Fruit fly (Drosophila melanogaster) whole organism, adult: ENCODE results near the gene cv.
A peak's percentile ranks its signal among the peaks of the same experiment; 100 is the strongest.

ENCODE experiments used
- CG11617 ChIP-seq: fragments of 200-800 bp; sonication (Bioruptor generic); optimal IDR thresholded peaks from 2 replicates; lab custom pipeline; 2017; ENCODE audit warnings: mild to moderate bottlenecking, missing biosample characterization, missing genetic modification reagents, missing genetic modification characterization
- CG12768 ChIP-seq: fragments of 200-800 bp; sonication (Bioruptor generic); optimal IDR thresholded peaks from 2 replicates; lab custom pipeline; 2017; ENCODE audit warnings: missing biosample characterization, missing genetic modification characterization, mild to moderate bottlenecking, moderate library complexity, missing genetic modification reagents
- CG14711 ChIP-seq: fragments of 200-800 bp; sonication (Bioruptor generic); optimal IDR thresholded peaks from 2 replicates; lab custom pipeline; 2018; ENCODE audit warnings: missing biosample characterization, mild to moderate bottlenecking, missing genetic modification characterization, moderate library complexity
- CG1620 ChIP-seq: fragments of 200-800 bp; sonication (Bioruptor generic); optimal IDR thresholded peaks from 2 replicates; lab custom pipeline; 2016; ENCODE audit warnings: missing biosample characterization, missing genetic modification characterization
- CG33017 ChIP-seq: fragments of 200-800 bp; sonication (Bioruptor generic); optimal IDR thresholded peaks from 2 replicates; lab custom pipeline; 2018; ENCODE audit warnings: missing biosample characterization, mild to moderate bottlenecking, missing genetic modification characterization, moderate library complexity
- CG5204 ChIP-seq: fragments of 200-800 bp; sonication (Bioruptor generic); optimal IDR thresholded peaks from 2 replicates; lab custom pipeline; 2016; ENCODE audit warnings: missing biosample characterization, missing genetic modification characterization
- CG7045 ChIP-seq: fragments of 200-800 bp; sonication (Bioruptor generic); optimal IDR thresholded peaks from 2 replicates; lab custom pipeline; 2017; ENCODE audit warnings: missing biosample characterization, mild to moderate bottlenecking, missing genetic modification characterization
- CG7101 ChIP-seq: fragments of 200-800 bp; sonication (Bioruptor generic); optimal IDR thresholded peaks from 2 replicates; lab custom pipeline; 2018; ENCODE audit warnings: missing biosample characterization, mild to moderate bottlenecking, missing genetic modification characterization, moderate library complexity
- Clk ChIP-seq: fragments of 200-800 bp; sonication (Bioruptor generic); optimal IDR thresholded peaks from 2 replicates; lab custom pipeline; 2017; ENCODE audit warnings: missing biosample characterization, missing genetic modification characterization
- Crg-1 ChIP-seq: fragments of 200-800 bp; sonication (Bioruptor generic); optimal IDR thresholded peaks from 2 replicates; lab custom pipeline; 2016; ENCODE audit warnings: missing biosample characterization, missing genetic modification characterization
- Hr96 ChIP-seq: fragments of 200-800 bp; sonication (Bioruptor generic); optimal IDR thresholded peaks from 2 replicates; lab custom pipeline; 2016; ENCODE audit warnings: missing biosample characterization, missing genetic modification characterization
- Mnt ChIP-seq: fragments of 200-800 bp; sonication (Bioruptor generic); optimal IDR thresholded peaks from 2 replicates; lab custom pipeline; 2016; ENCODE audit warnings: missing biosample characterization, mild to moderate bottlenecking, missing genetic modification characterization
- bab1 ChIP-seq: fragments of 200-800 bp; sonication (Bioruptor generic); optimal IDR thresholded peaks from 3 replicates; lab custom pipeline; 2019; ENCODE audit warnings: missing biosample characterization, mild to moderate bottlenecking, missing genetic modification characterization, moderate library complexity
- cic ChIP-seq: fragments of 200-800 bp; sonication (Bioruptor generic); optimal IDR thresholded peaks from 2 replicates; lab custom pipeline; 2017; ENCODE audit warnings: missing biosample characterization, mild to moderate bottlenecking, missing genetic modification characterization, moderate library complexity
- cnc ChIP-seq, 2 experiments: fragments of >200 bp; optimal IDR thresholded peaks; 2 replicates each; lab custom pipeline; 2017
- kay ChIP-seq: fragments of 200-800 bp; sonication (Bioruptor generic); peaks from one replicate; lab custom pipeline; 2016; ENCODE audit warnings: missing biosample characterization, missing genetic modification characterization, borderline replicate concordance
- ovo ChIP-seq: fragments of 200-800 bp; sonication (Bioruptor generic); optimal IDR thresholded peaks from 2 replicates; lab custom pipeline; 2016; ENCODE audit warnings: missing biosample characterization, missing genetic modification characterization
- pad ChIP-seq: fragments of 200-800 bp; sonication (Bioruptor generic); optimal IDR thresholded peaks from 3 replicates; lab custom pipeline; 2017; ENCODE audit warnings: missing biosample characterization, missing genetic modification characterization, mild to moderate bottlenecking, moderate library complexity, missing genetic modification reagents
- tj ChIP-seq: fragments of 200-800 bp; sonication (Bioruptor generic); optimal IDR thresholded peaks from 3 replicates; lab custom pipeline; 2017; ENCODE audit warnings: missing biosample characterization, mild to moderate bottlenecking, missing genetic modification characterization, moderate library complexity
- toe ChIP-seq: fragments of 200-800 bp; sonication (Bioruptor generic); optimal IDR thresholded peaks from 2 replicates; lab custom pipeline; 2016; ENCODE audit warnings: missing biosample characterization, missing genetic modification characterization

Gene cv

DNA sequence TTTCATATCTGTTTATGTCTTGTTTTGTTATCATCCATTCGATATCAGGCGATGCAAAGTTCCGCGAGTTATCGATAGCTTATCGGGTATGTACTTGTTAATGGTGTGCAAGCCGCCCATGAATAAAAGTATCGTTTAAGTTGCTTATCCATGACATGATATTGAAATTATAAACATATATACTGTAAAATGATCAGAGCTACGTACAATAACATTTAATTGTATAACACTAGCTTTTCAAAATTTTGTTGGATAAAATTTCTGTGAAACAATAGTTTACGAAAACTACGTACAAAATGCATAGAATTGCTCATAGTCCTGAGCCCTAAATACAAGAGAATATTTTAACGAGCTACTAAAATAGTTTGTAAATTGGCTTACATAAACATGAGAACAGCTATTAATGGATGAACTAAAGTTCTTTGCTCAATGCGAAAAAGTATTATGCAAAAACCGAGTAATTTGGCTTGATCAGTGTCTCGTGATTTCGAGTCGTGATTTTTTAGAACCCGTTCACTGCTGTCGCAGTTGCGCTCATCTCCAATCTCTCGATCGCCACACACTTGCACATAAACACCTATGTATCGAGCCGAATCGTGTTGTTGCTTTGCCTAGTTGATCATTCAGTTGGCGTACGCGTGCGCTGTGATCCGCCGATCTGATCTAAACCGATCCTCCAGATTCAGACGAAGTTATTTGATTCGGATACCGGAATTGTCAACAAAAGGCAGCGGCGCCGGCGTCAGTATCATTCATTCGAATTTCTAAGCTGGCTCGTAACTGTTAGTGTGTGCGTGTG is at the start of gene cv, which contains the start of gene PGAP1:
cv (plus strand) TSS at position 586 of the 799 bp plus-strand sequence.
PGAP1 (minus strand) TSS at position 57 of the 799 bp plus-strand sequence.
- TF ChIP-seq CG5204 (GFP tag; lab: Kevin White, UChicago) (no peak), CG7045 (GFP tag; lab: Kevin White, UChicago) (no peak), CG33017 (tag; lab: Kevin White, UChicago) (no peak), Mnt (GFP tag; lab: Kevin White, UChicago) (no peak), bab1 (peak; percentile 25), cic (no peak), pad (GFP tag; lab: Kevin White, UChicago) (peak; percentile 29), cnc (optimal IDR thresholded peaks at IDR 0.05; lab: Kevin White, UChicago) (no peak), ovo (GFP tag; lab: Kevin White, UChicago) (no peak), kay (no peak), toe (peak; percentile 62), CG14711 (tag; lab: Kevin White, UChicago) (peak; percentile 54), Hr96 (GFP tag; lab: Kevin White, UChicago) (no peak), CG12768 (GFP tag; lab: Kevin White, UChicago) (no peak), CG7101 (peak; percentile 42), CG1620 (GFP tag; lab: Kevin White, UChicago) (peak; percentile 42), tj (no peak), Clk (no peak), Crg-1 (GFP tag; lab: Kevin White, UChicago) (peak; percentile 9), CG11617 (GFP tag; lab: Kevin White, UChicago) (peak; percentile 37)

DNA sequence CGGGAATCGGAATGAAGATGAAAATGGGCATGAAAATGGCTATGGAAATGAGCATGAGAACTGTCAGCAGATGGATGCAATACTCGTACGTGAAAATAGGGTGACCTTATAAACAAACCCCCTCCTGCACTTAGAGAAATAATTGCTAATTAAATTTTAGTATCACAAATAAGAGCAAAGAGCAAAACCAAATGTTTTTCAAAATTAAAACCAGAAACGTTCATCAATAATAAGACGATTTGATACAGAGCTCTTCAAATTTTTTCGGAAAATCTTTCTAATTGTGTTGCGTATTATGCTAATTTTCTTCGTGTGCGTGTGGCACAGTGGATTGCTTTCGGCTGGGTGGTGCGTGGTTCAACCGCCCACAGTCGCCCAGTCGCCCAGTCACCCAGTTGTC is 43.6 kb upstream of the cv start:
- TF ChIP-seq cnc (optimal IDR thresholded peaks at IDR 0.05; lab: Kevin White, UChicago): no peak
- TF ChIP-seq Clk: no peak
- TF ChIP-seq CG1620 (GFP tag; lab: Kevin White, UChicago): no peak
- no peak for TF ChIP-seq cic
- TF ChIP-seq CG7101: no peak
- no peak for TF ChIP-seq pad (GFP tag; lab: Kevin White, UChicago)
- no peak for TF ChIP-seq bab1
- no peak for TF ChIP-seq CG14711 (tag; lab: Kevin White, UChicago)
- no peak for TF ChIP-seq CG7045 (GFP tag; lab: Kevin White, UChicago)
- no peak for TF ChIP-seq CG12768 (GFP tag; lab: Kevin White, UChicago)
- no peak for TF ChIP-seq CG11617 (GFP tag; lab: Kevin White, UChicago)
- no peak for TF ChIP-seq ovo (GFP tag; lab: Kevin White, UChicago)
- no peak for TF ChIP-seq kay
- TF ChIP-seq CG33017 (tag; lab: Kevin White, UChicago): no peak

- TF ChIP-seq CG12768 (GFP tag; lab: Kevin White, UChicago) (peak; percentile 51), bab1 (peak; percentile 15), CG33017 (tag; lab: Kevin White, UChicago) (peak; percentile 51), CG7101 (peak; percentile 20), Mnt (GFP tag; lab: Kevin White, UChicago) (no peak), toe (peak; percentile 23), tj (no peak), kay (no peak), CG7045 (GFP tag; lab: Kevin White, UChicago) (peak; percentile 53), CG11617 (GFP tag; lab: Kevin White, UChicago) (peak; percentile 5), CG5204 (GFP tag; lab: Kevin White, UChicago) (peak; percentile 45)
Observed at dm6 chrX:5648437-5648959, 41.3 kb upstream of the cv start, which contains the start of gene OtopLa. OtopLa (minus strand) TSS chrX:5648487.

- no peak for TF ChIP-seq tj
- no peak for TF ChIP-seq CG1620 (GFP tag; lab: Kevin White, UChicago)
- TF ChIP-seq pad (GFP tag; lab: Kevin White, UChicago): no peak
Observed at dm6 chrX:5649387-5649786, 40.4 kb upstream of the cv start.

DNA sequence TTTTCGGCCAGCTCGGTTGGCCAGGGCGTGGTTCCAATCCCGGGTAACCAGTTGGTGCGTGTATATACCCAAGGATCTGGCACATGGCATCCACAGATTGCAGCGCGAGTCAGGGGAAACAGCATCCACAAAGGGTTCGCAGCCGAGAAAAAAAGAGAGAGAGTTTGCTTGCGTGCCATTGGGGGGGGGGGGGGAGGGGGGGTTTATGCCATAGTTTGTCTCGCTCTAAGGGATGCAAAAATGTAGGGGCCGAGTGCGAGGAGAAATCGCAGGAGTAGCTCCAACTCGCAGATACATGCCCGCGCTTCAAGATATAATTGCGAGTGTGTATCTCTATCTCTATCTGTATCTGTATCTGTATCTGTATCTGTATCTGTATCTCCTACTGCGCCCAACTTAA is 39.8 kb upstream of the cv start:
- TF ChIP-seq CG12768 (GFP tag; lab: Kevin White, UChicago) (no peak), Crg-1 (GFP tag; lab: Kevin White, UChicago) (no peak), Mnt (GFP tag; lab: Kevin White, UChicago) (no peak), pad (GFP tag; lab: Kevin White, UChicago) (peak; percentile 96)

- TF ChIP-seq CG5204 (GFP tag; lab: Kevin White, UChicago) (no peak), CG33017 (tag; lab: Kevin White, UChicago) (no peak), Mnt (GFP tag; lab: Kevin White, UChicago) (no peak), Crg-1 (GFP tag; lab: Kevin White, UChicago) (no peak), CG14711 (tag; lab: Kevin White, UChicago) (no peak), pad (GFP tag; lab: Kevin White, UChicago) (peak; percentile 53), cic (no peak)
Observed at dm6 chrX:5661971-5662370, 27.8 kb upstream of the cv start.
